Worm (Caenorhabditis elegans): ENCODE results near the gene vit-1.
A peak's percentile ranks its signal among the peaks of the same experiment; 100 is the strongest.

The vit-1 gene

DNA sequence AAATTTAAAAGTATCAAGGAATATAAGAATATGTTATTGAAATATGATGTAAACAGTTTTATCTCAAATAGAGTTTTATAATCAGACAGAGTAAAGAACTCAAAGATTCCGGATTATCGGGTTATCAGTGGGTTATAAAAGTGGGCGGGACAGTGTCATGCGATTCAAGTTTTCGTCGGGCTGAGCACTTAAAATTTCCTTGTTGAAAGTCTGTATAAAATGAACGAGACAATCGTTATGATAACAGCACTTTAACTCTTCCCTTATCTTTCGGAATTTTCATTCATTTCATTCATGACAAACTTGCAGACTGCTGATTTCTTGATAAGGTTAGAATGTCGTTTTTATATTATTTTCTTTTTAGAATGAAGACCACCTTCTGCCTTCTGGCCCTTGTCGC lies 2.1 kb upstream of the vit-1 start, which contains the start of gene spp-14:
spp-14 (plus strand) TSS at position 365 of the 400 bp plus-strand sequence.
- peak; percentile 27 for TF ChIP-seq mes-2 (tag; optimal IDR thresholded peaks at IDR 0.05; ENCODE audit: poor library complexity, severe bottlenecking)
- peak; percentile 79 for TF ChIP-seq dmd-6 (GFP tag; IDR thresholded peaks at IDR 0.05)
- 0 out of 2 replicates have a peak, but pooled peaks have one; percentile 23 for TF ChIP-seq tra-1 (GFP tag; IDR thresholded peaks at IDR 0.05)
- peak; percentile 81 for TF ChIP-seq hlh-11 (tag; optimal IDR thresholded peaks at IDR 0.05)
- peak; percentile 48 for TF ChIP-seq nhr-28 (tag; optimal IDR thresholded peaks at IDR 0.05)
- TF ChIP-seq daf-16 (GFP tag; optimal IDR thresholded peaks at IDR 0.05), result peak in 1 of 2 experiments; percentile 55
- TF ChIP-seq daf-16 (tag; optimal IDR thresholded peaks at IDR 0.05), result peak; percentile 94
- peak; percentile 96 for TF ChIP-seq dve-1 (tag; optimal IDR thresholded peaks at IDR 0.05; ENCODE audit: insufficient read depth)
- no peak for TF ChIP-seq ZK546.5 (tag; optimal IDR thresholded peaks at IDR 0.05)
- no peak for TF ChIP-seq arid-1 (GFP tag; conservative IDR thresholded peaks at IDR 0.05)
- no peak for TF ChIP-seq lim-7 (GFP tag; IDR thresholded peaks at IDR 0.05)
- 0 out of 2 replicates have a peak, but pooled peaks have one; percentile 38 for TF ChIP-seq lin-1 (GFP tag; IDR thresholded peaks at IDR 0.05)
- no peak for TF ChIP-seq mxl-3 (GFP tag; optimal IDR thresholded peaks at IDR 0.05)
- no peak for TF ChIP-seq rbr-2 (tag; optimal IDR thresholded peaks at IDR 0.05)
- TF ChIP-seq daf-8 (GFP tag; IDR thresholded peaks at IDR 0.05), result no peak
- TF ChIP-seq ces-1 (GFP tag; optimal IDR thresholded peaks at IDR 0.05), result no peak
- peak; percentile 28 for TF ChIP-seq nhr-102 (tag; optimal IDR thresholded peaks at IDR 0.05)
- TF ChIP-seq unc-62 (GFP tag; optimal IDR thresholded peaks at IDR 0.05 in 1 of 2), result peak in 1 of 2 experiments; percentile 55
- TF ChIP-seq unc-62 (tag; optimal IDR thresholded peaks at IDR 0.05), result no peak
- no peak for TF ChIP-seq ceh-62 (tag; optimal IDR thresholded peaks at IDR 0.05)
- TF ChIP-seq F26F4.8 (GFP tag; conservative IDR thresholded peaks at IDR 0.05), result no peak
- TF ChIP-seq nhr-77 (tag; optimal IDR thresholded peaks at IDR 0.05), result peak; percentile 55
- TF ChIP-seq T26A8.4 (GFP tag; IDR thresholded peaks at IDR 0.05), result no peak
- no peak for TF ChIP-seq Y48G9A.11 (GFP tag; IDR thresholded peaks at IDR 0.05)
- TF ChIP-seq lin-15B (tag; optimal IDR thresholded peaks at IDR 0.05), result no peak
- TF ChIP-seq php-3 (GFP tag; IDR thresholded peaks at IDR 0.05), result peak; percentile 89
- peak; percentile 42 for TF ChIP-seq hlh-30 (tag; optimal IDR thresholded peaks at IDR 0.05; ENCODE audit: insufficient read depth)
- TF ChIP-seq nhr-48 (tag; optimal IDR thresholded peaks at IDR 0.05), result peak; percentile 69
- TF ChIP-seq pqm-1 (tag; optimal IDR thresholded peaks at IDR 0.05), result peak; percentile 85

DNA sequence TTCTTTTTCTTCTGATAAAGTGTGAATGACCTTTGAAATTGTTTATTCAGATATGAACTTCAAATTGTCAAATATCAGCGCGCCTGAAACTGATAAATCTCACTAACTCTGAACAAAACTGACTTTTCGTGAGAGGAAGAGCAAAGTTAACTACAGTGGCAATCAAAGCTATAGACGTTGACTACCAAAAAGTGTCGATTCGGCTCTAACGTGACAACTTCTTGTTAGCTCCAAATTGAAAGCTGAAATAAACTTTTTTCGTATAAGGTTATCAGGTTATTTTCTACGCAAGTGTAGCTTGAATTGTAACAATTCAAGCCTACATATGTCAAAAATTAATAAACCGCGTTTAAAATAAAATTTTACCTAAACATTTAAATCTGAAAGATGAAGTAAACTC lies 1.3 kb upstream of the vit-1 start:
- no peak for TF ChIP-seq mdl-1 (tag; optimal IDR thresholded peaks at IDR 0.05)
- no peak for TF ChIP-seq nhr-41 (GFP tag; IDR thresholded peaks at IDR 0.05)
- TF ChIP-seq daf-19 (GFP tag; conservative IDR thresholded peaks at IDR 0.05), result no peak
- TF ChIP-seq egl-27 (tag; optimal IDR thresholded peaks at IDR 0.05), result no peak
- TF ChIP-seq set-16 (GFP tag; IDR thresholded peaks at IDR 0.05), result no peak
- TF ChIP-seq daf-16 (GFP tag; optimal IDR thresholded peaks at IDR 0.05), result no peak
- no peak for TF ChIP-seq daf-16 (tag; optimal IDR thresholded peaks at IDR 0.05)
- TF ChIP-seq lin-38 (GFP tag; IDR thresholded peaks at IDR 0.05), result no peak
- TF ChIP-seq pha-4 (GFP tag; IDR thresholded peaks at IDR 0.05), result no peak
- no peak for TF ChIP-seq pha-4 (tag; optimal IDR thresholded peaks at IDR 0.05)
- no peak for TF ChIP-seq F49E8.2 (tag; optimal IDR thresholded peaks at IDR 0.05; ENCODE audit: borderline replicate concordance)
- TF ChIP-seq dve-1 (tag; optimal IDR thresholded peaks at IDR 0.05; ENCODE audit: insufficient read depth), result no peak
- TF ChIP-seq ZK337.2 (GFP tag; IDR thresholded peaks at IDR 0.05), result no peak
- no peak for TF ChIP-seq hif-1 (tag; optimal IDR thresholded peaks at IDR 0.05)
- no peak for TF ChIP-seq jun-1 (tag; optimal IDR thresholded peaks at IDR 0.05)
- TF ChIP-seq lin-13 (GFP tag; optimal IDR thresholded peaks at IDR 0.05), result no peak
- TF ChIP-seq skn-1 (tag; optimal IDR thresholded peaks at IDR 0.05), result no peak
- TF ChIP-seq dmd-6 (GFP tag; IDR thresholded peaks at IDR 0.05), result no peak
- no peak for TF ChIP-seq fos-1 (tag; optimal IDR thresholded peaks at IDR 0.05)
- no peak for TF ChIP-seq ceh-32 (tag; optimal IDR thresholded peaks at IDR 0.05; ENCODE audit: poor library complexity)
- TF ChIP-seq madf-5 (GFP tag; IDR thresholded peaks at IDR 0.05), result no peak
- no peak for TF ChIP-seq lin-1 (GFP tag; IDR thresholded peaks at IDR 0.05)
